Worm (Caenorhabditis elegans): ENCODE results near the gene srlf-26.
A peak's percentile ranks its signal among the peaks of the same experiment; 100 is the strongest.

srlf-26 gene

ce11 chrIV:13699384-13699788 lies 20.6 kb downstream of the srlf-26 start:
- peak; percentile 18 for TF ChIP-seq hlh-11 (tag; optimal IDR thresholded peaks at IDR 0.05)
- TF ChIP-seq daf-16 (GFP tag; optimal IDR thresholded peaks at IDR 0.05): peak in 1 of 2 experiments; percentile 44
- no peak for TF ChIP-seq daf-16 (tag; optimal IDR thresholded peaks at IDR 0.05)
- TF ChIP-seq ceh-20 (GFP tag; IDR thresholded peaks at IDR 0.05): peak; percentile 94
- TF ChIP-seq zip-2 (tag; optimal IDR thresholded peaks at IDR 0.05): no peak
- peak; percentile 72 for TF ChIP-seq lin-39 (tag; optimal IDR thresholded peaks at IDR 0.05)
- peak; percentile 2 for TF ChIP-seq rbr-2 (tag; optimal IDR thresholded peaks at IDR 0.05)
- TF ChIP-seq tra-1 (GFP tag; IDR thresholded peaks at IDR 0.05): peak; percentile 48; the same call in 1 of the 2 replicates
- TF ChIP-seq pqm-1 (tag; optimal IDR thresholded peaks at IDR 0.05): no peak
- no peak for TF ChIP-seq ceh-82 (tag; optimal IDR thresholded peaks at IDR 0.05)
- peak; percentile 56 for TF ChIP-seq nhr-11 (tag; optimal IDR thresholded peaks at IDR 0.05)
- 0 out of 2 replicates have a peak, but pooled peaks have one; percentile 13 for TF ChIP-seq vab-7 (GFP tag; IDR thresholded peaks at IDR 0.05)
- no peak for TF ChIP-seq saeg-2 (GFP tag; IDR thresholded peaks at IDR 0.05)
- TF ChIP-seq lsy-2 (tag; optimal IDR thresholded peaks at IDR 0.05): peak in 1 of 2 experiments; percentile 21
- TF ChIP-seq unc-62 (GFP tag; optimal IDR thresholded peaks at IDR 0.05 in 1 of 2): peak in 1 of 2 experiments; percentile 97
- TF ChIP-seq unc-62 (tag; optimal IDR thresholded peaks at IDR 0.05): peak; percentile 1
- TF ChIP-seq mep-1 (tag; optimal IDR thresholded peaks at IDR 0.05): peak; percentile 20

- TF ChIP-seq ceh-44 (GFP tag; IDR thresholded peaks at IDR 0.05) (no peak), mxl-3 (GFP tag; optimal IDR thresholded peaks at IDR 0.05) (no peak), Y5F2A.4 (GFP tag; optimal IDR thresholded peaks at IDR 0.05) (no peak), dmd-8 (GFP tag; IDR thresholded peaks at IDR 0.05) (no peak), php-3 (GFP tag; IDR thresholded peaks at IDR 0.05) (no peak), mep-1 (tag; optimal IDR thresholded peaks at IDR 0.05) (peak; percentile 16), nhr-76 (tag; optimal IDR thresholded peaks at IDR 0.05) (no peak), aly-2 (tag; optimal IDR thresholded peaks at IDR 0.05) (no peak), T26A8.4 (GFP tag; IDR thresholded peaks at IDR 0.05) (no peak), unc-130 (GFP tag; optimal IDR thresholded peaks at IDR 0.05) (no peak), zfp-3 (GFP tag; conservative IDR thresholded peaks at IDR 0.05) (no peak), hlh-11 (tag; optimal IDR thresholded peaks at IDR 0.05) (no peak), aha-1 (tag) (peak; percentile 50), tag-97 (GFP tag; IDR thresholded peaks at IDR 0.05) (no peak), zip-11 (GFP tag; IDR thresholded peaks at IDR 0.05) (no peak), lin-29 (GFP tag; IDR thresholded peaks at IDR 0.05) (no peak)
Observed at ce11 chrIV:13700847-13701246, 22.1 kb downstream of the srlf-26 start.

- TF ChIP-seq lsy-2 (tag; optimal IDR thresholded peaks at IDR 0.05) (no peak), tag-97 (GFP tag; IDR thresholded peaks at IDR 0.05) (no peak), gei-8 (GFP tag; optimal IDR thresholded peaks at IDR 0.05) (no peak), pha-4 (GFP tag; IDR thresholded peaks at IDR 0.05) (peak; percentile 58; the same call in 1 of the 2 replicates), pha-4 (tag; optimal IDR thresholded peaks at IDR 0.05) (no peak), mxl-3 (GFP tag; optimal IDR thresholded peaks at IDR 0.05) (peak; percentile 2), Y5F2A.4 (GFP tag; optimal IDR thresholded peaks at IDR 0.05) (peak; percentile 42), snpc-1.2 (GFP tag; IDR thresholded peaks at IDR 0.05) (peak; percentile 96), egl-43 (GFP tag; IDR thresholded peaks at IDR 0.05) (no peak), lin-29 (GFP tag; IDR thresholded peaks at IDR 0.05) (no peak), dmd-8 (GFP tag; IDR thresholded peaks at IDR 0.05) (peak; percentile 74; the same call in 1 of the 2 replicates), aly-2 (tag; optimal IDR thresholded peaks at IDR 0.05) (no peak), lim-7 (GFP tag; IDR thresholded peaks at IDR 0.05) (peak; percentile 86), nhr-25 (tag; optimal IDR thresholded peaks at IDR 0.05; ENCODE audit: borderline replicate concordance, insufficient read depth) (no peak), vab-7 (GFP tag; IDR thresholded peaks at IDR 0.05) (peak; percentile 63; the same call in 1 of the 2 replicates), mes-2 (tag; optimal IDR thresholded peaks at IDR 0.05; ENCODE audit: poor library complexity, severe bottlenecking) (peak; percentile 34), tra-1 (GFP tag; IDR thresholded peaks at IDR 0.05) (no peak), spr-1 (tag; optimal IDR thresholded peaks at IDR 0.05) (no peak), F44E2.7 (GFP tag; IDR thresholded peaks at IDR 0.05) (0 out of 2 replicates have a peak, but pooled peaks have one; percentile 58), zip-11 (GFP tag; IDR thresholded peaks at IDR 0.05) (no peak), F26F4.8 (GFP tag; conservative IDR thresholded peaks at IDR 0.05) (no peak), madf-5 (GFP tag; IDR thresholded peaks at IDR 0.05) (peak; percentile 26 to 45; a peak in 1 of 4 replicates), zfp-3 (GFP tag; conservative IDR thresholded peaks at IDR 0.05) (0 out of 2 replicates have a peak, but pooled peaks have one; percentile 11), ceh-32 (tag; optimal IDR thresholded peaks at IDR 0.05; ENCODE audit: poor library complexity) (no peak), ceh-82 (tag; optimal IDR thresholded peaks at IDR 0.05) (no peak), nhr-42 (GFP tag; IDR thresholded peaks at IDR 0.05) (no peak), ztf-7 (tag; optimal IDR thresholded peaks at IDR 0.05) (peak; percentile 54), skn-1 (tag; optimal IDR thresholded peaks at IDR 0.05) (no peak), aha-1 (tag) (peak; percentile 77)
Observed at ce11 chrIV:13701472-13701871, 22.7 kb downstream of the srlf-26 start.

All from whole organism, L4 larva.